Fruit fly (Drosophila melanogaster): ENCODE results near the gene bumpel.

DNA sequence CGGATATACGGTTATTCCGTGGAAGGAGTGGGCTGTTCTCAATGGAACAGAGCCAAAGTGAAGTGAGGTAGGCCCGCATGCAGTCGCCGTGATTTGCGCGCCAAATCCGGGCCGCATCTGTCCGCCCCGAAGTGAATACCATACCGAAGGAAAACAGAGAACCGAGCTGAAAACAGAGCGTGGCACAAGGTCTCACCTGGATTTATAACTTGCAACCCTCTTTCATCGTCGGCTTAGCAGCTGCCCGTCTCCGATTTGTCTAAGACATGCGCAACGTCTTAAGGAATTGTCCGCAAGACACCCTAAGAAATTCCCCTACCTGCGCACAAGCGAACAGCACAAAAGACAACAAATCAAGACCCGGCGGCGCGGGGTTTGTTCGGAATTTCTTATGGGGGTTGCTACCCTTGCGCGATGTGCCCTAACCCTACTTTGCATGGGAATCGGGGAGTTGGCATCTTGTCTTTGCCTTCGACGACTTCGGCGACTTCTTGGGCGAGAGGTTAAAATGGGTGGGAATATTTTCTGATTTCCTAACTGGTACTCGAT is 39.8 kb downstream of the bumpel start:
- TF ChIP-seq lz (GFP tag; optimal IDR thresholded peaks at IDR 0.05): no peak
- no peak for TF ChIP-seq CG6163 (GFP tag; IDR thresholded peaks at IDR 0.05)
- no peak for TF ChIP-seq Lpt (GFP tag; optimal IDR thresholded peaks at IDR 0.05)
- no peak for TF ChIP-seq CG8632 (GFP tag; optimal IDR thresholded peaks at IDR 0.05)
- no peak for TF ChIP-seq CG34406 (GFP tag; optimal IDR thresholded peaks at IDR 0.05)
- no peak for TF ChIP-seq pdm3 (GFP tag; optimal IDR thresholded peaks at IDR 0.05)
- TF ChIP-seq CG10669 (GFP tag; optimal IDR thresholded peaks at IDR 0.05): no peak
- no peak for TF ChIP-seq CG8119 (GFP tag; IDR thresholded peaks at IDR 0.05)
- TF ChIP-seq Met (GFP tag; optimal IDR thresholded peaks at IDR 0.05): no peak
- no peak for TF ChIP-seq cyc (GFP tag; optimal IDR thresholded peaks at IDR 0.05)
- no peak for TF ChIP-seq CG8319 (GFP tag; optimal IDR thresholded peaks at IDR 0.05)
- TF ChIP-seq Hr4 (GFP tag; optimal IDR thresholded peaks at IDR 0.05): no peak
- TF ChIP-seq CG3919 (GFP tag; optimal IDR thresholded peaks at IDR 0.05): no peak
